Fruit fly (Drosophila melanogaster) whole organism, adult: ENCODE measurements around the gene CG11905.
A peak's percentile ranks its signal among the peaks of the same experiment; 100 is the strongest.

Experiments used
- CG11617 ChIP-seq: fragments of 200-800 bp; sonication (Bioruptor generic); optimal IDR thresholded peaks from 2 replicates; lab custom pipeline; 2017; ENCODE audit warnings: mild to moderate bottlenecking, missing biosample characterization, missing genetic modification reagents, missing genetic modification characterization
- CG12768 ChIP-seq: fragments of 200-800 bp; sonication (Bioruptor generic); optimal IDR thresholded peaks from 2 replicates; lab custom pipeline; 2017; ENCODE audit warnings: missing biosample characterization, missing genetic modification characterization, mild to moderate bottlenecking, moderate library complexity, missing genetic modification reagents
- CG1620 ChIP-seq: fragments of 200-800 bp; sonication (Bioruptor generic); optimal IDR thresholded peaks from 2 replicates; lab custom pipeline; 2016; ENCODE audit warnings: missing biosample characterization, missing genetic modification characterization
- CG5204 ChIP-seq: fragments of 200-800 bp; sonication (Bioruptor generic); optimal IDR thresholded peaks from 2 replicates; lab custom pipeline; 2016; ENCODE audit warnings: missing biosample characterization, missing genetic modification characterization
- Hr96 ChIP-seq: fragments of 200-800 bp; sonication (Bioruptor generic); optimal IDR thresholded peaks from 2 replicates; lab custom pipeline; 2016; ENCODE audit warnings: missing biosample characterization, missing genetic modification characterization
- Mnt ChIP-seq: fragments of 200-800 bp; sonication (Bioruptor generic); optimal IDR thresholded peaks from 2 replicates; lab custom pipeline; 2016; ENCODE audit warnings: missing biosample characterization, mild to moderate bottlenecking, missing genetic modification characterization
- bab1 ChIP-seq: fragments of 200-800 bp; sonication (Bioruptor generic); optimal IDR thresholded peaks from 3 replicates; lab custom pipeline; 2019; ENCODE audit warnings: missing biosample characterization, mild to moderate bottlenecking, missing genetic modification characterization, moderate library complexity
- kay ChIP-seq: fragments of 200-800 bp; sonication (Bioruptor generic); peaks from one replicate; lab custom pipeline; 2016; ENCODE audit warnings: missing biosample characterization, missing genetic modification characterization, borderline replicate concordance
- pad ChIP-seq: fragments of 200-800 bp; sonication (Bioruptor generic); optimal IDR thresholded peaks from 3 replicates; lab custom pipeline; 2017; ENCODE audit warnings: missing biosample characterization, missing genetic modification characterization, mild to moderate bottlenecking, moderate library complexity, missing genetic modification reagents
- tj ChIP-seq: fragments of 200-800 bp; sonication (Bioruptor generic); optimal IDR thresholded peaks from 3 replicates; lab custom pipeline; 2017; ENCODE audit warnings: missing biosample characterization, mild to moderate bottlenecking, missing genetic modification characterization, moderate library complexity

DNA sequence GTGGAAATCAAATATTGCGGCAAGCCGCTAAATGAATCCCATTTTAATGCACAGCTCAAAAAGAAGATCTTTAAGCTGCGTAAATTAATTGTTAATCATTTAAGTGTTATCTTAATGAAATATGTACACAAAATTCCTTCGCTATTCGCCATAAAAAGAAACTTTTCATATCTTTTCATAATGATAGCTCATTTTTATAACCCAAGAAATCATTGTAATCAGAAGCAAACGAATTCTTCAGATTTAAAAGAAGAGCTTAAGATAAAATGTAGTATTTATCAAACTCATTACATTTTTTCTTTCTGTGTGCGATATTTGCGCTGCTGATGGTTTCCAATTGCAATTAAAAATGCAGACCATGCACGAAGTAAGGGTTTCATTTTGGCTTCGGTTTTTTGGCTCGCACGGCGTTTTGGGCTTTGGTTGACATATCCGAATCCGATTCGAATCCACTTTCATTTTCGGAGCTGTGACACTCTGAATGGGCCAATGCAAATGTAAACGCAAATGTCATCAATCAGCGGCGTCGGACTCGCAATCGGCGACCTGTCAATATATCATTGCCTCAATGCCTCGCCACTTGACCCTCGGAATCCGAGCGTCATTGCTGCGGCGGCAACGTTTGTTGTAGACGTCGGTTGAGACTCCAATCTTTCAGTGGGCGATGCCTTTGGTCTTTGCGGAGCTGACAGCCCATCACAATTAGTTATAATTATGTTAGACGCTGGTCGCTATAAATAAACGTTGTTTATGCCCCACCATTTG is 17.7 kb downstream of the CG11905 start:
- TF ChIP-seq CG11617 (GFP tag; lab: Kevin White, UChicago) (no peak), CG5204 (no peak), Mnt (GFP tag; lab: Kevin White, UChicago) (no peak), tj (GFP tag; lab: Kevin White, UChicago) (peak; percentile 97), Hr96 (no peak), kay (GFP tag; lab: Kevin White, UChicago) (no peak), CG1620 (GFP tag; lab: Kevin White, UChicago) (no peak), bab1 (GFP tag; lab: Kevin White, UChicago) (peak; percentile 26), pad (peak; percentile 10), CG12768 (GFP tag; lab: Kevin White, UChicago) (no peak)
